Worm (Caenorhabditis elegans): ENCODE results near the gene nhr-132.
A peak's percentile ranks its signal among the peaks of the same experiment; 100 is the strongest.

ce11 chrV:539040-539510 lies 4.8 kb downstream of the nhr-132 start, which contains the start of gene nhr-155:
- TF ChIP-seq pqm-1 (tag; optimal IDR thresholded peaks at IDR 0.05) (no peak), egl-27 (tag; optimal IDR thresholded peaks at IDR 0.05) (no peak), jun-1 (tag; optimal IDR thresholded peaks at IDR 0.05) (no peak), elt-1 (tag; optimal IDR thresholded peaks at IDR 0.05) (peak; percentile 95), nhr-76 (tag; optimal IDR thresholded peaks at IDR 0.05) (no peak)

Measured in whole organism, L3 larva.